Fruit fly (Drosophila melanogaster): ENCODE data around the gene sNPF.

The sNPF gene

DNA sequence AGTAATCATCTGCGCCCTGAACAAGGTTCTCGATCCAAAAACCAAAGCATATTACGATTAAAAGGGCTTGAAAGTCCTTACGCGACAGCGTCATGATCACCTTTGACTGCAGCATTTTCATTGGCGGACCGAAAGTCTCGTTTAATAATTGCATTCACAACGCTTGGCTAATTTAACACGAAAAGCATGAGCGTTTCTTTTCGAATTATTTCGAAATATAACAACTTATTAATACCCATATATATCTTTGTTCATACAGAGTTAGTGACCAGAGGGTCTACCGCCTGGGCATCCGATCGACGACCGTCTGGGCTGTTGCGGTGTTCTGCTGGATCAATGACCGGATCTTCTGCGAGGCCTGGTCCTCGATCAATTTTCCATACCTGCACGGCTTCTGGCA is 44.4 kb downstream of the sNPF start, which contains the start of gene CG10730:
Gene CG10730 (minus strand): TSS at position 101 of the 400 bp plus-strand sequence.
- TF ChIP-seq CG3032 (tag; optimal IDR thresholded peaks at IDR 0.05): no peak
- no peak for TF ChIP-seq CG8319 (GFP tag; optimal IDR thresholded peaks at IDR 0.05)
- TF ChIP-seq CG8119 (GFP tag; IDR thresholded peaks at IDR 0.05): no peak
- TF ChIP-seq ss (GFP tag; optimal IDR thresholded peaks at IDR 0.05): no peak
- no peak for TF ChIP-seq Ets96B (tag; optimal IDR thresholded peaks at IDR 0.05)
- no peak for TF ChIP-seq dac (GFP tag; optimal IDR thresholded peaks at IDR 0.05)
- no peak for TF ChIP-seq Blimp-1 (GFP tag; optimal IDR thresholded peaks at IDR 0.05)
- TF ChIP-seq cyc (GFP tag; optimal IDR thresholded peaks at IDR 0.05): no peak
- TF ChIP-seq acj6 (GFP tag; optimal IDR thresholded peaks at IDR 0.05): no peak
- no peak for TF ChIP-seq CG6854 (GFP tag; optimal IDR thresholded peaks at IDR 0.05)

- TF ChIP-seq Ets96B (tag; optimal IDR thresholded peaks at IDR 0.05) (no peak), svp (GFP tag) (peak; percentile 58), acj6 (GFP tag; optimal IDR thresholded peaks at IDR 0.05) (no peak), CG6276 (GFP tag; optimal IDR thresholded peaks at IDR 0.05) (no peak), fd85E (GFP tag; optimal IDR thresholded peaks at IDR 0.05) (no peak), pdm3 (GFP tag; optimal IDR thresholded peaks at IDR 0.05) (no peak)
These were observed 46.7 kb downstream of the sNPF start for dm6 chr2L:20074388-20074787.

DNA sequence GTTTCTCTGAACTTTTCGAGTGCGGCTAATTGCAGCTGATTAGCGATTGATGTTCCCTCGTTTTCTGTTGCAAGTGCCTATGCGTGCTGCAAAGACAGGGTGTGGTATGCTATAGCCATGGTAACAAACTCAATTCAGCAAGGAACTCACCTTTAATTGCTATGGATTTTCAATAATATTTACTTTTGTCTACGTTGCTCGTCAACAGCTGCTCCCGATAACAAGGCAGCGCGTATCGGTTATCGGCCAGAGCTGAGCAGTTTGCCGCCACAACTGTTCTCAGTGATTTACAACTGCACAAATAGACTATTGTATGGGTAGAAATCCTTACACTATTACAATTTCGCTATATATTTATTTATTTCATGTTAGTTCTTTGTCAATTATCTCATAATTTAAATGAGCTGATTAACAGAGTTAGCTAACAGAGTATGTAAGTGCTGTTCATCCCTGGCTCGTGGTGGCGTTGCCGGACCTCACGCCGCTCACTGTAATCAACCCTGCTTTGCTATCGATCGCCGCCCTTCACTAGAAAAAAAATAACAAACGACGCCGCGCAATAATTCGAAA is 47.6 kb downstream of the sNPF start, which contains the start of the genes pr and neb:
Gene pr (minus strand): TSS at position 225 of the 570 bp plus-strand sequence.
Gene neb (plus strand): TSS at position 524 of the 570 bp plus-strand sequence.
- TF ChIP-seq CG7368 (GFP tag; optimal IDR thresholded peaks at IDR 0.05) (no peak), lz (GFP tag; optimal IDR thresholded peaks at IDR 0.05) (peak; percentile 45), CG3032 (tag; optimal IDR thresholded peaks at IDR 0.05) (peak; percentile 25), CG6276 (GFP tag; optimal IDR thresholded peaks at IDR 0.05) (no peak), CG8319 (GFP tag; optimal IDR thresholded peaks at IDR 0.05) (no peak), fd59A (GFP tag; optimal IDR thresholded peaks at IDR 0.05) (no peak), CG34406 (GFP tag; optimal IDR thresholded peaks at IDR 0.05) (peak; percentile 52), Gug (GFP tag; IDR thresholded peaks at IDR 0.05) (no peak), Sox15 (GFP tag; optimal IDR thresholded peaks at IDR 0.05) (no peak), spab (GFP tag; optimal IDR thresholded peaks at IDR 0.05) (no peak), CG16779 (tag; optimal IDR thresholded peaks at IDR 0.05) (no peak), Met (GFP tag; optimal IDR thresholded peaks at IDR 0.05) (peak; percentile 39), topi (GFP tag; optimal IDR thresholded peaks at IDR 0.05) (peak; percentile 73), CG6792 (GFP tag; optimal IDR thresholded peaks at IDR 0.05) (peak; percentile 31), CG8632 (GFP tag; optimal IDR thresholded peaks at IDR 0.05) (no peak), Lpt (GFP tag; optimal IDR thresholded peaks at IDR 0.05) (no peak), CG6163 (GFP tag; IDR thresholded peaks at IDR 0.05) (peak; percentile 73), esn (GFP tag; optimal IDR thresholded peaks at IDR 0.05) (peak; percentile 62), CG6854 (GFP tag; optimal IDR thresholded peaks at IDR 0.05) (no peak), Eip78C (GFP tag) (peak; percentile 82), Hr38 (GFP tag; optimal IDR thresholded peaks at IDR 0.05) (no peak), vri (GFP tag; optimal IDR thresholded peaks at IDR 0.05) (peak; percentile 53), svp (GFP tag) (peak; percentile 81), cyc (GFP tag; optimal IDR thresholded peaks at IDR 0.05) (peak; percentile 65), fkh (GFP tag; optimal IDR thresholded peaks at IDR 0.05) (peak; percentile 85), salr (GFP tag; optimal IDR thresholded peaks at IDR 0.05) (no peak), Smox (GFP tag; optimal IDR thresholded peaks at IDR 0.05) (peak; percentile 67), CG31627 (GFP tag; optimal IDR thresholded peaks at IDR 0.05) (peak; percentile 36), Sox102F (GFP tag; optimal IDR thresholded peaks at IDR 0.05) (peak; percentile 34), ss (GFP tag; optimal IDR thresholded peaks at IDR 0.05) (peak in 1 of 2 experiments; percentile 45), Eip93F (GFP tag; optimal IDR thresholded peaks at IDR 0.05) (peak; percentile 41), CG6808 (GFP tag; optimal IDR thresholded peaks at IDR 0.05) (no peak), Blimp-1 (GFP tag; optimal IDR thresholded peaks at IDR 0.05) (no peak), CG32006 (GFP tag; optimal IDR thresholded peaks at IDR 0.05) (peak; percentile 57), Hr39 (GFP tag; optimal IDR thresholded peaks at IDR 0.05) (peak; percentile 42), OdsH (GFP tag; optimal IDR thresholded peaks at IDR 0.05) (peak; percentile 25), dac (GFP tag; optimal IDR thresholded peaks at IDR 0.05) (no peak), CG4318 (GFP tag; optimal IDR thresholded peaks at IDR 0.05) (no peak), fd85E (GFP tag; optimal IDR thresholded peaks at IDR 0.05) (no peak), pdm3 (GFP tag; optimal IDR thresholded peaks at IDR 0.05) (peak; percentile 67), achi (GFP tag; optimal IDR thresholded peaks at IDR 0.05) (peak; percentile 27), CG1621 (tag; optimal IDR thresholded peaks at IDR 0.05) (peak; percentile 12), CG11294 (GFP tag; IDR thresholded peaks at IDR 0.05) (no peak)
